Worm (Caenorhabditis elegans): ENCODE results near the gene sups-1.

Gene sups-1

DNA sequence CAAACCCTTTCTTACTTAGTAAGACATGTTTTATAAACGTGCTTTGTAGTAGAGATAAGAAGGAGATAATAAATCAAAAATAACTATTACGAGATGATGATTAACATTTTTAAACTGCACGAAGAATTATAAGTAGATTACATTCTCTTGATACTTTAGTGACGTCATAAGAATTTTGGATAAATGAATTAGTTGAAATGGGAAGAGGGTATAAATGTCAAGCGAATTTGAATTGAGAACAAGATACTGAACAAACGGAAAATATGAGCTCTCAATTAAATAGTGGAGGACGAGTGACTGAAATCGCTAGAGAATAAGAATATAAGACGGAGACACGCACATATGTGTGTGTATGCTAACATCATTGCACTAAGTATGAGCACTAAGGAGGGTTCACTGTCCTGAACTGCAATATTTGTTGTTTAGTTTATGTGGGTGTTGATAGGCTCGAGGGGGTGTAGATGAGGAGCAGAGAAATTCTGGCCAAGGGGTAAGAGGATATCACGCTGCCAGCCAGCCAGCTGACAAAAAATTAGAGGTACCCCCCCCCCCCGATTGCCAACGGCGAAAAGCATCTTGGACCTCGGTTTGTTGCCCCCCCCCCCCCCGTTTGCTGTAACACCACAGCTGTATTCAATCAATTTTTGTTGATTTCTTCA, 36.6 kb downstream of the sups-1 start:
- no peak for TF ChIP-seq unc-62 (GFP tag; optimal IDR thresholded peaks at IDR 0.05)

- no peak for TF ChIP-seq unc-62 (GFP tag; optimal IDR thresholded peaks at IDR 0.05)
These were observed 37.1 kb downstream of the sups-1 start for ce11 chrX:6041094-6041441.

DNA sequence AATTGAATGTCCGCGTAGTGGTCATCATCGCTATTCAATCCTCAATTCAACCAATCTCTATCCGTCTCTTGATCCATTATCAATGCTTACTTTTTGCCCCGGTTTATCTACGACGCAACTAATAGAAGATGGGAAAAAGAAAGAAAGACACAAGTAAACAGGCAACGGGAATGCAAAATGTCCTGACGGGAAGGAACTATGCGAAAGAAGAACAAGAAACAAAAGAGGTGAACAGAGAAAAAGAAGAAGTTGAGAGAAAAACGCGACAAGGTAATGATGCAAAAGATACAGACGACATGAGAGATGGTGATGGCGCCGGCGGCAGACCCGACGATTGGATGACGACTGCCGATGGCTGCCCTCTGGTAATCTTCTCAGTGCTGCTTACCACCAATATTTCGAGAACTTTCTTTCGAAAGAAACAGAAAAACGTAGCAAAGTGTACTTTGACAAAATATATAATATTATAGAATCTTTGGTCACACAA, 38.1 kb downstream of the sups-1 start:
- no peak for TF ChIP-seq unc-62 (GFP tag; optimal IDR thresholded peaks at IDR 0.05)

DNA sequence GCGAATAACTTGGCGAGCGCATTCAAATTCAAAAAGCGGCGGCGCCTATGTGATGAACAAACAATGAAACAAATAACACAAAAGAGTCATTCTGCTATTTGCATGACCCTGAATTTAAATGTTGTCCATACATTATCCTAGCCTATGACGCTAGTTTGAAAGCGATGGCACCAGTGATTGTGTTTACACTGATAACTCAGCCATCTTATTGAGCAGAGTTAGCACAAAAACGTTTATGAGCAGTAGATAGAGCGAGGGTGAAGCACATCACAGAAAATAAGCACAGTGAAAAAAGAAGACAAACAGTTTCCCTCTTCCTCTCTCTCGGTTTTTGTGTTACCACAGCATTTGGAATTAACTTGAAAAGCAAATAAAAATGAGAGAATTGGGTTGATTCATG, 39.3 kb downstream of the sups-1 start:
- no peak for TF ChIP-seq unc-62 (GFP tag; optimal IDR thresholded peaks at IDR 0.05)

DNA sequence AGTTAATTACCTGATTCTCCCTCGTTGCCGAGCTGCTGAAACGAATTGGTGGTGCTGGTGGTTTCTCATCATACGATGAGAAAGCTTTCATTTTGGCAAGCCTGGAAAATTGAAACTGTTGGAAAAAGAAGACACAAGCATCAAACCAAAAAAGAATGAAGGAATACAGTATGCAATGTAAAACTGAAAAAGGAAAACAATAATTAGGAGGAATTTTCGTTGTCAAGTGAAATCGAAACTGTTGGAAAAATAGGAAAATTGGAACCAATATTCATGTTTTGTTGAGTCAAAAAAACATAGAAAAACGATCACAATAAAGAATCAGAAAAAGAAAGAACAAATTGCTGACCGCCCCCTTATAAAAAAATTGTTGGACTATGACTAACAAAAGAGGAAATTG, 44.6 kb downstream of the sups-1 start, which contains the start of gene pak-1:
TSS of gene pak-1 (minus strand) at position 101 of the 400 bp plus-strand sequence.
- no peak for TF ChIP-seq unc-62 (GFP tag; optimal IDR thresholded peaks at IDR 0.05)

DNA sequence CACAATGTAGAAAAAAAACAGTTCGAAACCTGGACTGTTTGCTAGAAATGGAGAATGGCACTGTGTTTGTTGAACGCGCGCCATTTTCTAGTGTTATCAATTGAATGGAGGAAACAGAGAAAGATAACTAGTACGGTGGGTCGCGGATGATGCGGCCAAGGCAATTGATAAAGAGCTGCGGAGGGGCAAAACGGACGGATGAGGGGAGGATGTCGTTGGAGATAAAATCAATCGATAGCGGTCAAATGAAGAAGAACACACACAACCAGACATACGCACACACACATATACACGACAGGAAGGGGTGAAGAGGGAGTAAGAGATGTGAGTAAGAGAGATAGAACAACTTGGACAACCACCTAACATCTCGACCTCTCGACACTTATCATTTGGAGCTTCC, 46.1 kb downstream of the sups-1 start:
- no peak for TF ChIP-seq unc-62 (GFP tag; optimal IDR thresholded peaks at IDR 0.05)

ce11 chrX:6050849-6051248, 46.9 kb downstream of the sups-1 start:
- no peak for TF ChIP-seq unc-62 (GFP tag; optimal IDR thresholded peaks at IDR 0.05)

ce11 chrX:6052744-6053143, 48.8 kb downstream of the sups-1 start, which contains the start of gene C45B2.6:
TSS of gene C45B2.6 (plus strand) at chrX:6052879.
- no peak for TF ChIP-seq unc-62 (GFP tag; optimal IDR thresholded peaks at IDR 0.05)

Data from whole organism, dauer.